Worm (Caenorhabditis elegans): Measurements from ENCODE around the gene rap-2.
A peak's percentile ranks its signal among the peaks of the same experiment; 100 is the strongest.

rap-2 gene

DNA sequence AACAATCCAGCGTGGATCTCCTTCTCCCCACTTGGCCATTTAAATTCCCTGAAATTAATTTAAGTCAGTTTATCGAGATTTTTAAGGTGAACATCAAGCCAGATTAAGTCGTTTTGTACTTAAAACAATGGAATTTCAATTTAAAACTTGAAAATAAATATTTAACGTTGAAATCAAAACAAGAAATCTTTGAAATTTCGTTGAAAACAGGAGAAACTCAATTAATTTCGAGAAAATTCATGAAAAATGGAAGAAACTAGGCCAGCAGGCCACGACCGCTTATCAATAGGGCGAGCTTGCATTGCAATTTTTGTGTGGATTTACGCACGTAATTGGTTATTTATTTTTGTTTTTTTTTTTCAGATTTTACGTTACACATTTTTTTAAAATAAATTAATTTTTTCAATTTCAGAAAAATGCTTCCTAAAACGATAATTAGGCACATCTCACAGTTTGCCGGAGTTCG is 21.5 kb upstream of the rap-2 start, which contains the start of the genes ahsa-1 and C01G10.7 (continued):
- TF ChIP-seq ets-5 (GFP tag; IDR thresholded peaks at IDR 0.05) (no peak), mab-9 (GFP tag; IDR thresholded peaks at IDR 0.05) (peak; percentile 73), nhr-85 (tag) (peak; percentile 97), mdl-1 (tag; optimal IDR thresholded peaks at IDR 0.05) (peak in 1 of 2 experiments; percentile 66), fkh-4 (tag; optimal IDR thresholded peaks at IDR 0.05; ENCODE audit: borderline replicate concordance) (peak; percentile 94), egl-13 (tag; optimal IDR thresholded peaks at IDR 0.05) (no peak)

ce11 chrV:15083659-15084058 is 19.8 kb upstream of the rap-2 start:
- TF ChIP-seq mef-2 (tag; optimal IDR thresholded peaks at IDR 0.05): no peak
- TF ChIP-seq vab-15 (tag; optimal IDR thresholded peaks at IDR 0.05): no peak
- TF ChIP-seq sup-37 (GFP tag; optimal IDR thresholded peaks at IDR 0.05): no peak
- no peak for TF ChIP-seq ztf-4 (tag; optimal IDR thresholded peaks at IDR 0.05)
- TF ChIP-seq egl-13 (tag; optimal IDR thresholded peaks at IDR 0.05): no peak
- TF ChIP-seq sptf-1 (tag; optimal IDR thresholded peaks at IDR 0.05): no peak
- TF ChIP-seq lir-3 (tag; optimal IDR thresholded peaks at IDR 0.05; ENCODE audit: poor library complexity): no peak
- TF ChIP-seq hlh-4 (tag; optimal IDR thresholded peaks at IDR 0.05): no peak
- no peak for TF ChIP-seq lin-35 (GFP tag; optimal IDR thresholded peaks at IDR 0.05)
- no peak for TF ChIP-seq elt-2 (tag; optimal IDR thresholded peaks at IDR 0.05)
- peak in 1 of 2 experiments; percentile 19 for TF ChIP-seq lsy-2 (tag; optimal IDR thresholded peaks at IDR 0.05)
- peak; percentile 18 for TF ChIP-seq rnt-1 (tag; optimal IDR thresholded peaks at IDR 0.05)
- no peak for TF ChIP-seq unc-30 (tag; optimal IDR thresholded peaks at IDR 0.05)
- TF ChIP-seq ces-1 (GFP tag; optimal IDR thresholded peaks at IDR 0.05): no peak
- no peak for TF ChIP-seq ceh-82 (tag; optimal IDR thresholded peaks at IDR 0.05)
- no peak for TF ChIP-seq C04F5.9 (tag; optimal IDR thresholded peaks at IDR 0.05)
- TF ChIP-seq jun-1 (tag; optimal IDR thresholded peaks at IDR 0.05): no peak
- peak; percentile 44 for TF ChIP-seq nhr-71 (tag; optimal IDR thresholded peaks at IDR 0.05)
- TF ChIP-seq fos-1 (tag; optimal IDR thresholded peaks at IDR 0.05): no peak
- TF ChIP-seq snpc-4 (tag; optimal IDR thresholded peaks at IDR 0.05): no peak
- TF ChIP-seq pqm-1 (tag; optimal IDR thresholded peaks at IDR 0.05): no peak
- TF ChIP-seq nhr-47 (tag; optimal IDR thresholded peaks at IDR 0.05): no peak
- no peak for TF ChIP-seq ceh-90 (tag; optimal IDR thresholded peaks at IDR 0.05)
- TF ChIP-seq skn-1 (tag; optimal IDR thresholded peaks at IDR 0.05): no peak
- TF ChIP-seq hpl-2 (GFP tag; optimal IDR thresholded peaks at IDR 0.05): no peak
- no peak for TF ChIP-seq ztf-11 (tag; optimal IDR thresholded peaks at IDR 0.05)
- peak; percentile 16; the same call in 1 of the 2 replicates for TF ChIP-seq nhr-19 (GFP tag; conservative IDR thresholded peaks at IDR 0.05)
- no peak for TF ChIP-seq efl-1 (optimal IDR thresholded peaks at IDR 0.05)
- TF ChIP-seq efl-1 (GFP tag; optimal IDR thresholded peaks at IDR 0.05 in 1 of 2): peak in 1 of 2 experiments; percentile 81
- no peak for TF ChIP-seq dpl-1 (GFP tag; optimal IDR thresholded peaks at IDR 0.05)
- TF ChIP-seq nhr-76 (tag; optimal IDR thresholded peaks at IDR 0.05): no peak
- no peak for TF ChIP-seq nhr-28 (tag; optimal IDR thresholded peaks at IDR 0.05)
- TF ChIP-seq tlp-1 (tag; optimal IDR thresholded peaks at IDR 0.05): no peak
- no peak for TF ChIP-seq ceh-8 (GFP tag; optimal IDR thresholded peaks at IDR 0.05)
- peak; percentile 19 for TF ChIP-seq snu-23 (GFP tag; optimal IDR thresholded peaks at IDR 0.05)
- no peak for TF ChIP-seq pag-3 (tag; optimal IDR thresholded peaks at IDR 0.05; ENCODE audit: borderline replicate concordance, insufficient read depth)
- no peak for TF ChIP-seq mab-9 (GFP tag; IDR thresholded peaks at IDR 0.05)
- peak; percentile 6 for TF ChIP-seq nhr-20 (tag; optimal IDR thresholded peaks at IDR 0.05)
- TF ChIP-seq ama-1 (optimal IDR thresholded peaks at IDR 0.05): peak; percentile 93
- TF ChIP-seq unc-86 (tag; optimal IDR thresholded peaks at IDR 0.05): no peak
- no peak for TF ChIP-seq unc-130 (tag; optimal IDR thresholded peaks at IDR 0.05)
- no peak for TF ChIP-seq unc-98 (GFP tag; IDR thresholded peaks at IDR 0.05)
- TF ChIP-seq lin-13 (GFP tag; optimal IDR thresholded peaks at IDR 0.05): no peak
- no peak for TF ChIP-seq mdl-1 (tag; optimal IDR thresholded peaks at IDR 0.05)
- TF ChIP-seq C34B4.2 (tag; optimal IDR thresholded peaks at IDR 0.05): no peak
- TF ChIP-seq swsn-7 (tag; optimal IDR thresholded peaks at IDR 0.05): no peak
- no peak for TF ChIP-seq fkh-8 (tag; optimal IDR thresholded peaks at IDR 0.05)
- no peak for TF ChIP-seq efl-3 (GFP tag; optimal IDR thresholded peaks at IDR 0.05)
- no peak for TF ChIP-seq lin-39 (tag; optimal IDR thresholded peaks at IDR 0.05)
